Fruit fly (Drosophila melanogaster): ENCODE data around the gene Tsp74F.

DNA sequence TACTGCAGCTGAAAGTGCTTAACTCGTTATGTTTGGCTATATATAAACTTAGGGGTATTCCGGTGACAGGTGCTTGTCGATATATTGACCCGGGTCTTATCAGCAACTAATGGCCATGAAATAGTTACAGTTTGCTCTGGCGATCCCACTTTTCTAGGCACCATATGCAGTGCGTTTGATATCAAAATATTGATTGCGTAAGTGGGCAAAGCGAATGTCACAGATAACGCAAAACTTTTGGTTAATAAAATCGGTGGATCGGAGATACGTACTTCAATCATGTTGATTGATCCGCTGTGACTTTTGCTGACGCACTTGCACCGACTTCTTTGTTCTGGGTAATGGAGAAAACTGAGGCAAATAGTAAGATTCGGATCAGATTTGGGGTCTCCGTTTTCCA, 8.9 kb upstream of the Tsp74F start:
- TF ChIP-seq CG8478 (optimal IDR thresholded peaks at IDR 0.05) = no peak
- TF ChIP-seq psq (optimal IDR thresholded peaks at IDR 0.05) = no peak
- no peak for TF ChIP-seq pan (optimal IDR thresholded peaks at IDR 0.05)
- TF ChIP-seq Dll (optimal IDR thresholded peaks at IDR 0.05) = no peak
- no peak for TF ChIP-seq EcR (GFP tag; optimal IDR thresholded peaks at IDR 0.05)
